Worm (Caenorhabditis elegans) whole organism, L4 larva: ENCODE measurements around the gene cnx-1.

Experiments used
- T26A8.4 ChIP-seq: fragments of 200-800 bp; sonication (Bioruptor generic); IDR thresholded peaks from 2 replicates; pipeline ENCODE4 v1.3.6; 2022; ENCODE audit warnings: missing genetic modification characterization, missing compliant biosample characterization
- jun-1 ChIP-seq: fragments of 150-350 bp; optimal IDR thresholded peaks from 2 replicates; lab custom pipeline; 2014; ENCODE audit warnings: missing biosample characterization, missing genetic modification reagents, missing genetic modification characterization
- lin-13 ChIP-seq: fragments of 150-350 bp; optimal IDR thresholded peaks from 2 replicates; lab custom pipeline; 2014; ENCODE audit warnings: missing biosample characterization, missing genetic modification reagents, missing genetic modification characterization
- mxl-3 ChIP-seq: fragments of 200-800 bp; sonication (Bioruptor generic); optimal IDR thresholded peaks from 2 replicates; lab custom pipeline; 2018; ENCODE audit warnings: mild to moderate bottlenecking, missing genetic modification characterization, missing compliant biosample characterization
- nhr-11 ChIP-seq: fragments of 150-350 bp; optimal IDR thresholded peaks from 2 replicates; lab custom pipeline; 2014; ENCODE audit warnings: missing biosample characterization, missing genetic modification characterization
- nhr-76 ChIP-seq: fragments of 150-350 bp; optimal IDR thresholded peaks from 2 replicates; lab custom pipeline; 2014; ENCODE audit warnings: missing biosample characterization, missing genetic modification characterization
- nhr-77 ChIP-seq: fragments of 150-350 bp; optimal IDR thresholded peaks from 2 replicates; lab custom pipeline; 2014; ENCODE audit warnings: missing biosample characterization, missing genetic modification characterization
- pqm-1 ChIP-seq: sonication (generic microtip); optimal IDR thresholded peaks from 2 replicates; lab custom pipeline; 2017; ENCODE audit warnings: missing biosample characterization, missing genetic modification characterization
- snpc-1.2 ChIP-seq: fragments of 200-800 bp; sonication (Bioruptor generic); IDR thresholded peaks from 2 replicates; pipeline ENCODE4 v1.3.6; 2022; ENCODE audit warnings: missing genetic modification reagents, missing genetic modification characterization, missing compliant biosample characterization
- unc-39 ChIP-seq: sonication (generic microtip); optimal IDR thresholded peaks from 2 replicates; lab custom pipeline; 2017; ENCODE audit warnings: missing biosample characterization, missing genetic modification characterization
- zfp-2 ChIP-seq: sonication (generic microtip); optimal IDR thresholded peaks from 2 replicates; lab custom pipeline; 2016; ENCODE audit warnings: mild to moderate bottlenecking, missing genetic modification characterization, missing compliant biosample characterization

DNA sequence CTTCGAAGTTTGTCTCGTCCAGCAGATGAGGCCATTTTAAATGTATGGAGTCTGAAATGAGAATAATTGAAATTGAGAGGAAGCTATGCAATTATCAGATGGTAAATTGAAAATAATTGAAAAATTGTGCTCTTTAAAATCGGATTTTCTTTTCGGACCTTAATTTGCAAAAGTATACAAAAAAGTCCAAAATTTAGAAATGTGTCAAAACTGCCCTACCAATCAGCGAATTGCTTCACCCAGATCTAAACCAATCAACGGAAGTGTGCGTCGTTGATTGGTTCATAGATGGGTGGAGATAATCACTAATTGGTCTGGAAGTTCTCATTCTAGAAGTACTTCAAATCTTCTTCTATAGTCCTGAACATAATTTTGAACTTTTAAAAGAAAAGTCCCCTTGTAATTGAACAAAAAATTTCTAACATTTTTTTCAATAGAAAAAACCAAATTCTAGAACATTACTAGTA lies 27.3 kb downstream of the cnx-1 start, which contains the start of gene R10E11.5:
- TF ChIP-seq jun-1 (tag; lab: Kevin White, UChicago): no peak
- TF ChIP-seq pqm-1: no peak
- TF ChIP-seq snpc-1.2 (GFP tag; lab: Robert Waterston, UW): no peak
- no peak for TF ChIP-seq zfp-2
- TF ChIP-seq T26A8.4 (GFP tag; lab: Robert Waterston, UW): no peak
- no peak for TF ChIP-seq mxl-3 (GFP tag; lab: Kevin White, UChicago)
- TF ChIP-seq nhr-11 (tag; lab: Kevin White, UChicago): no peak
- TF ChIP-seq nhr-77 (tag; lab: Kevin White, UChicago): no peak
- no peak for TF ChIP-seq nhr-76 (tag; lab: Kevin White, UChicago)
- no peak for TF ChIP-seq unc-39
- no peak for TF ChIP-seq lin-13 (GFP tag; lab: Kevin White, UChicago)
